Fruit fly (Drosophila melanogaster) S2 (cell line): ENCODE measurements around the gene Hsc70-3.
A peak's percentile ranks its signal among the peaks of the same experiment; 100 is the strongest.

Experiments used
- CG8478 ChIP-seq: fragments of >200 bp; optimal IDR thresholded peaks from 2 replicates; lab custom pipeline; 2018
- CTCF ChIP-seq, 2 experiments: fragments of >200 bp; optimal IDR thresholded peaks; 2 replicates each; lab custom pipeline; 2018

The Hsc70-3 gene

DNA sequence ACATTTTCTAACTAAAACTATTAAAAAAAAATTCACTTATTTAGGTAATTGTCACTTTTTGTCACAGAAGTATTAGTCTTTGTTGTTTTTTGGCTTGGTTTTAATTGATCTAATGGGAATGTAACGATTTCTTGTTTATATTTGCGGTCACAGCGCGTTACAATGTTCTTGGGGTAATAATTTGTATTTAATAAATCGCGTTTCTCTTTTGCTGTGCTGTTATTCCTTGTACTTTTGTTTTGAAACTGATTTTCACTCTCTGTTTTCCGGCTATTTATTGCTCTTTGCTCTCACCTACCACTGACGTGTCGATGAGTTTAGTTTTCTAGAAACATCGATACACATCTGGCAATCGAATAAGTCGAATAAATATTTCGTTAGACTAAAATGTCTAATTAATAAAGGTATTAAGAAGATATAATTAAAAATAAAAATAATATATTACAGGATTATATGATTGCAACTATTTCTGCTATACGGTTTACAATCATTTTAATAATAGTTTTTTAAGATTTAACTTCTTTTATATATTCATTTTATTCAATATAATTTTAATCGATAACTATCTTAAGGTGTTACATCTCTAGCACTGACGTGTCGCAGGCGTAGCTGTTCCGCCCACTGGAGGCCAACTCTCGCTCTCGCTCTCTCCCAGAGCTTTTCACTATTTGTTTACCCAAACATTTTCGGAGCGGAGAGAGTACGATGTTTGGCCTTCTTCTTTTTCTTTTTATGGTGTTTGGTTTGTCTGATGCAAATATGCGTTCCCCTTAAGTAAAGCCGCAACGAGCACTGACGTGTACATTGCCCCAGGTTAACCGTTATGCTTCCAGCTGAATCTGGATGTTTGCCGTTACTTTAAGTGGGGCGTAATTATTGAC is at the start of gene Hsc70-3:
Gene Hsc70-3 (minus strand): TSS at position 251 of the 881 bp plus-strand sequence.
- TF ChIP-seq CTCF (optimal IDR thresholded peaks at IDR 0.05; lab: Kevin White, UChicago) (no peak), CG8478 (no peak)

DNA sequence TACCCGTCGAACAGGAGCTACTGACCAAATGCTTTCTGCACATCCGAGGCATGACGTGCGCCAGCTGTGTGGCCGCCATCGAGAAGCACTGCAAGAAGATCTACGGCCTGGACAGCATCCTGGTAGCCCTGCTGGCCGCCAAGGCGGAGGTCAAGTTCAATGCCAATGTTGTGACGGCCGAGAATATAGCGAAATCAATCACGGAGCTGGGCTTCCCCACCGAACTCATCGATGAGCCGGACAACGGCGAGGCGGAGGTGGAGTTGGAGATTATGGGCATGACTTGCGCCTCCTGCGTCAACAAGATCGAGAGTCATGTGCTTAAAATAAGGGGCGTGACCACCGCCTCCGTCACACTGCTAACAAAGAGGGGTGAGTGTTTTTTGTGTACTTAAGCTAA is 49.0 kb upstream of the Hsc70-3 start:
- TF ChIP-seq CG8478 (no peak), CTCF (optimal IDR thresholded peaks at IDR 0.05; lab: Kevin White, UChicago) (no peak)

DNA sequence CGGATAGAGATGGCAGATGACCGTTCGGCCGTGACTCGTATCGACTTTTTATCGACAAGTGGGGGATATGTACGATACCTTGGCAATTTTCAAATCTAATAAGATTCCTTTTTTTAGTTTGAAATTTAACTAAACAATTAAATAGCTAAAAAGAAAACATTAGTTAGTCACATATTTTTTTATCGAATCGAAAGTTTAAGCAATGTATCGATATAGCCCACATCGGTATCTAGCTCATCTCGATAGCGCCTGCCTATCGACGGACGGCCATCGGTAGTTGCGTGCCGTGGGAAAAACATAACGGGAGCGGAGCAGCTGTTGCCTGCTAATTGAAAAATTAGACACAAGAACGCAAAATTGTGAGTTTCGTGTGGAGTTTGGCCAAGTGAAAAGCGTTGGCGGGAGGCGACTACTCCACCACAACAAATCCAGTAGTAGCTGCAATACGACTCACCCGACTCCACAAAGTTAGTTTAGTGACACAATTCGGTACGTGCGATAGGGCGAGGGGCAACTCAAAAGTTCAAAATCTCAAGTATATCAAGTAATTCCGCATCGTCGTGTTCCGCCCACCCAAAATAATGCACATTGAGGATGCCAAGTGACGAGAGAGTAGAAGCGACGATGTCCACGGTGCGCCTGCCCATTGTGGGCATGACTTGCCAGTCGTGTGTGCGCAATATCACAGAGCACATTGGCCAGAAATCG is 48.0 kb upstream of the Hsc70-3 start, which contains the start of the genes CG10347 and ATP7:
Gene CG10347 (minus strand): TSS at position 174 of the 708 bp plus-strand sequence.
Gene ATP7 (plus strand): TSS at position 265 of the 708 bp plus-strand sequence.
- TF ChIP-seq CTCF (optimal IDR thresholded peaks at IDR 0.05; lab: Kevin White, UChicago): no peak
- no peak for TF ChIP-seq CG8478

DNA sequence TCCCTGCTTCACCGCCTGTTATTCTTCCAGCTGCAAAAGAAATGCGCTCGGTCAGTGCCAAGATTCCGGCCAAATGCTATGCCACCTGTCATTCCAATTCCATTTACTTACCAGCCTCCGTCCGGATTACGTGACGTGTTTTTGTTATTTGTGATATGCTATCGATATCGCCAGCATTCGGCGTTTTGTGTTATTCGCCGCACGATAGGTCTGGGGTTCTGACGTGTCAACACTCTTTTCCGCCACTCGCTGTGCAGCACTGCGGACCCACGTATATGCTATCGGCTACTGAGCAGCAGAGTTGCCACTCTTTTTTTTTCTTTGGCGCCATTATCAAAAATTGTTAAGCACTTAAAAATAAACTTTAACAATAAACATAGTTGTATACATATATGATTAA is 45.4 kb upstream of the Hsc70-3 start, which contains the start of gene p24-1:
Gene p24-1 (minus strand): TSS at position 221 of the 400 bp plus-strand sequence.
- TF ChIP-seq CG8478 (no peak), CTCF (optimal IDR thresholded peaks at IDR 0.05; lab: Kevin White, UChicago) (peak; percentile 32 to 39)

DNA sequence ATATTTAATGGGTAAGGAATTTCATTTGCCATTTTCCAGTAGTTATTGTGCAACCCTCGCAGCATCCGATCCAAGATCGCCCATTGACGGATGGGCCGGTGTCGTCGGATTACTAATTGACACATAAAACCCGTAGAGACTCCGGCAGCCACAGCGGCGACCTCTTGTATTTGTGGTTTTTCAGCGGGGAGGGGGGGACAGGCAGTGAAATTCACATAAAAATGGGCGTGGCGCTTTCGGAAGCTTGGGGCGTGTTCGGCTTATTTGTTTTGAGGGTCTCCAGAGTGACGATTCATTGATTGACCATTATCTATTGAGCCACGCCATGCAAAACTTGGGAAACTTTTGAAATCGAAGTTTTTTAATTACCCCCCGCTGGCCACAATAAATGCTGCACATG is 42.4 kb upstream of the Hsc70-3 start:
- TF ChIP-seq CG8478 (no peak), CTCF (optimal IDR thresholded peaks at IDR 0.05; lab: Kevin White, UChicago) (no peak)

DNA sequence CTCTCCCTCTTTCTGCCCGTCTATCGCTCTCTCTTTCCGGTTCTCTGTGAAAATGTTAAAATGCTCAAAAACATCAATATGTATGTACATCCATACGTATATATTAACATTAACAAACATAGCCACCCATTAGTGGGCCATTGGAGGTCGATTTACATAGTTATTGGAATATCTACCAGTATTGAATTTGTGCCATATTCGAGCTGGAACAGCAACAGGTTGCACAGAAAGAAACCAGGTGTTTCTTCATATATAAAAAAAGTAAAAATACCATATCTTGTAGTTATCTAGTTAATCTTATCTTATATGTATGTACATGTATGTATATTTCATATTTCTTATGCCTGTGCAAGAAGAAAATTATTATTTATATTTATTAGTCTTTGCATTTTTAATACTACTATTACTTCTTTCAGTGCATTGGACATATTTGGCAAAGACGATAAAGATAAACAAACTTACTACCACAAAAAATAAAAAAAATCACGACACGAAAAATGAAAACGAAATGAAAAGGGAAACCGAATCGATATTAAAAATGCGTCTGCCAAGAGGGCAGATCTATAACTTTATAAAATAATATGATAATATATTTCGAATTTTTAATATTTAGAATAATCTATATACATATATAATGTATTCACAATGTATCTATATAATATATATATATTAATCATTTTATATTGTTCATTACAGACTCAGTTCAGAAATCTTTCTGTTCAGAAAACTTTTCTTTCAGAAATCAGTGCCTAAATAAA is 41.8 kb upstream of the Hsc70-3 start:
- no peak for TF ChIP-seq CTCF (optimal IDR thresholded peaks at IDR 0.05; lab: Kevin White, UChicago)
- TF ChIP-seq CG8478: no peak

DNA sequence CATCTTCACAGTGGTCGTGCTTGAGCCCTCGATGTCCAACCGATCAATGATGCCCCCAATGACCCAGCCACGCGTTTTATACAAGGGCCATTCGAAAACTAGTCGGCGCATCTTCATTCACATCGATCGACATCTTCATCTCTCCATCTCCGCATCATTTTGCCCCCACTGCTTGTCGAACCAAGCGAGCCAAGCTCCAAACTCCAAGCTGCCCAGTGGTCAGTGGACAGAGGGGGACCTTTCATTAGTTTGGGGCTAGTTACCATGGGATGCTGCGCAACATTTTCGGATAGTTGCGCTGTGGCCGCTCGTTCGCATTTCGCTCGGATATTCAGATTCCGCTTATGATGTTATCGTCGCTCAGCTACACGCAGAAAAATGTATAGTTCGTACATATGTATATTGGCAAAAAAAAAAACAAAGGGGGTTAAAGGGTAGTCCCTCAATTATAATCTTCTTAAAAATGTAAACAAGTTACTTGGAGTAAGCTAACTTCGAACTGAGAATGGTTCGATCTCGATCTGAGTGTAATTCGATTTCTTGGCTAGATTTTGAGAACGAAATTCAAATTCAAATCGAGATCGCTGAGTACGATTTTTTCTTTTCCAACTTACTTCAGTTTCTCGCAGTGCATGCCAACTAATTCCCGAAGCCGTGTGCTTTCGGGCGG is 39.3 kb upstream of the Hsc70-3 start, which contains the start of gene CG15740:
Gene CG15740 (minus strand): TSS at position 51 of the 670 bp plus-strand sequence.
- TF ChIP-seq CG8478: no peak
- TF ChIP-seq CTCF (optimal IDR thresholded peaks at IDR 0.05; lab: Kevin White, UChicago): no peak

DNA sequence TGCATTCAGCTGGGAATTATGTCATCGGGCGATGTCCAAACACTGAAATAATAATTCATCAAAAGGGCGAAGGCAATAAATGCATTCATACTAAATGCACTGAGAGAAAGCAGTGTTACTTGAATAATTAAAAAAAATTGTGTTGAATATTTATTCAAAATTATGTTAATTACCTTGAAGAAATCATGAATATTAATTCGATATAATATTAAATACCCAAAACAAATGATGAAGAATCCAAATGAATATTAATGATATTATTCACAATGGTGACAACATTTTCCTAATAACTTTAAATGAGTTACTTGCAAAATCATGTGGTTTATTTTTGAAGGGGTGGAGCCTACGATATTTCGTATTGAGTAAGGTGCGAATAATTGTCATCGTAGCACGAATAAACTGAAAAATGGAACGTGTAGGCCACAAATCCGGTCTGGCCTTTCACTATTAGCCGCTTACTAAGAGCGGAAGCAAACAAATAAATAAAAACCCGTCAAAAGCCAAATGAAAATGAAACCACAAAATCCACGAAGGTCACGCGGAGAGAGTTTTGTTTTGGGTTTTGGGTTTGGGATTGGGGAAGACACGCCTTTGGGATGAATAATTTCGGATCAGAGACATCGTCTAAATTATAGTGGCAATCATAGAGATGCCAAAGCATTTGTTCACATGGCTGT is 34.9 kb upstream of the Hsc70-3 start:
- TF ChIP-seq CTCF (optimal IDR thresholded peaks at IDR 0.05; lab: Kevin White, UChicago) (no peak), CG8478 (no peak)

DNA sequence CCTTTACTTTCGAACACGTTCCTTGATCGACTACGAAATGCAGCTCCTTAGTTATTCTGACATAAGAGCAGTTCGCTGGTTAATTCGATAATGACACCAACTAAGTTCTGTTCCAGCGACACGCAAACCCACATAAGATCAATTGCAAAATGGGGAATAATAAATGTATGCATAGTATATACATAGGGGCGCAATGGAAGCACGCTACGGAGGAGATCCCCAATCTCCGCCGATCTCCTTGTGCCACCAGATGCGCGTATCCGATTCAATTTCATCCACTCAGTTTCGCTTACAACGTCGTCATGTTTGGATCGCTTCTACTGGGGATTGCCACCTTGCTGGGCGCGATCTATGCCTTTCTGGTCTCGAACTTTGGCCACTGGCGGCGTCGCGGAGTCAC is 32.4 kb upstream of the Hsc70-3 start, which contains the start of gene Cyp28c1:
Gene Cyp28c1 (plus strand): TSS at position 301 of the 400 bp plus-strand sequence.
- no peak for TF ChIP-seq CG8478
- no peak for TF ChIP-seq CTCF (optimal IDR thresholded peaks at IDR 0.05; lab: Kevin White, UChicago)

DNA sequence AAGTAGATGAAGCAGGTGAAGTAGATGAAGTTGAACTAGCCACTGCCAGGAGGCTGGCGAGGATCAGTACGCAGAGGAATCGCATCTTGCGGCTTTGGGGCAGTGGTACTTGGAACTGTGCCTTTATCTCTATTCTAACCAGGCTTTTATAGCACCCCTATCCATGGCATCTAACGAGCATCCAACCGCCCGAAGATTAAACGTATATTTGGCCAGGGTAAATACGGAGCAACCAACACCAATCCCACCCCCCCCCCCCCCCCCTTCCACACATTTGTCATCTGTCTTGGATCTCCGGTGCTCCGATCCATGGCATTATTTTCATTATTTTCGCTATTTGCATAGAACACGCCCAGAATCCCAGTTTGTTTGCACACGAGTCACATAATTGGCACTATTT is 31.0 kb upstream of the Hsc70-3 start, which contains the start of gene CG15741:
Gene CG15741 (minus strand): TSS at position 101 of the 400 bp plus-strand sequence.
- no peak for TF ChIP-seq CTCF (optimal IDR thresholded peaks at IDR 0.05; lab: Kevin White, UChicago)
- no peak for TF ChIP-seq CG8478

DNA sequence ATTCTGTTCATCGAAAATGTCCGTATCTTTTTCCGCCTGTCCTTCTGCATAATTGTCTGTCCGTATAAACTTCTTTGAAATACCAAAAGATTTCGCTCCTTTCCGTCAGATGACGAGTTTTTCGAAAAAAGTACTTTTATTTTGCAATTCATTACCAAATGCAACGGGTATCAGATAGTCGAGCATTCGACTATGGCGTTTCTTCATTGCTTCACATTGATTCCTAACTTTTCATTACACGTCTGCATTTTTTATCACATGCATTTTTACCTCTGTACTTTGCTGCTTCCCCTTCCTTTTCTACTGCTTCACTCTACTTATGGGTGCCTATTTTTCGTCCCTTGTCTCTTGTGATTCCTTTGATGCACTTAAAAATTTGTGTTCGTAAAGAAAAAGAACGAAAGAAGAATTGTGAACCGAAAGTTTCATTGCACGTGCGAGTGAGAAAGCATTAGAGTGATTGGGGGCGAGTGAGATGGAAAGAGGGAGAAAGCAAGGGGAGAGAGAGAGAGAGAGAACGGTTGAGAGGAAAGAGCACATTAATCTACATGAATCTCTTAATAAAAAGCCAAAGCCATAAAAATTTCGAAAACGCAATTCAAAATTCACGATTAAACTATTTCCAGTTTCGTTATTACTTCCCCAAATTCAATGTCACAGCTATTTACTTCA is 21.6 kb upstream of the Hsc70-3 start:
- TF ChIP-seq CG8478 (no peak), CTCF (optimal IDR thresholded peaks at IDR 0.05; lab: Kevin White, UChicago) (no peak)

DNA sequence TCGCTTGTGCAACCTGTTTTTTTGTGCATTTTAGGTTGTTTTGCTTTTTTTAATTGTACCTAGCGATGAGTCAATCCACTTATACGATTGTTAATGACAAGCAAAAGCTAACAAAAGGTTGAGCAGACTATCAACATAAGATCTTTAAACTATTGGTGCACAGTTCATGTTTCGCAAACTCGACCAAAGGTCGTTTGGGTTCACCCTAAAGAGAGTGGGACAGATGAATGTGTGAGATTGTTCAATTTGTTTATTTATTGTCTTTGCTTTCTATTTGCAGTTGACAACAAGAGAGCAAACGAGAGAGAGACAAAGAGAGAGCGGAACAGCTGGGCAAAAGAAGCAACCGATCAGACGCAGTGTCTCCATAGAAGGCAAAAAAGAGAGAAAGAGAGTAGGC is 16.1 kb upstream of the Hsc70-3 start:
- TF ChIP-seq CG8478 (no peak), CTCF (optimal IDR thresholded peaks at IDR 0.05; lab: Kevin White, UChicago) (no peak)

DNA sequence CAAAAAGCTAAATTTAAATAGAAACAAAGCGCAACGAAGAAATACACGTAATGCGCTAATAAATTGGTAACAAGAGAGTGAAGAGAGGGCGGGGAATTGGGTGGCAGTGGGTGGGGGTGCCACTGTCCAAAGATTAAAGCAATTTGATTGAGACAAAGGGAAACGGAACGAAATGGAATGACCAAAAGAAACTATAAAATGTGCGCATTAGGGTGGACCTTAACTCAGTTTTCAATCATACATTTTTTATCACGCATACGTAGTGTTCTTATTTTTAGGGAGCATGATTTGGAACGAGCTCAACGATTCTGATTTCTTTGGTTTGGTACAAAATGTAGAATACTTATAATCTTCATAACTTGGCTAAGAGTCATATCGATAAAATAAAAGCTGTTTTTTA is 15.0 kb upstream of the Hsc70-3 start:
- TF ChIP-seq CG8478: no peak
- no peak for TF ChIP-seq CTCF (optimal IDR thresholded peaks at IDR 0.05; lab: Kevin White, UChicago)
